Worm (Caenorhabditis elegans) whole organism, L1 larva: ENCODE data around the gene rpl-36.
A peak's percentile ranks its signal among the peaks of the same experiment; 100 is the strongest.

Experiments used
- C04F5.9 ChIP-seq: sonication (generic microtip); optimal IDR thresholded peaks from 2 replicates; lab custom pipeline; 2016; ENCODE audit warnings: missing genetic modification characterization, missing compliant biosample characterization
- C34B4.2 ChIP-seq: sonication (generic microtip); optimal IDR thresholded peaks from 2 replicates; lab custom pipeline; 2017; ENCODE audit warnings: mild to moderate bottlenecking, missing genetic modification characterization, missing compliant biosample characterization
- F16B12.6 ChIP-seq: fragments of 150-350 bp; optimal IDR thresholded peaks from 2 replicates; lab custom pipeline; 2014; ENCODE audit warnings: missing biosample characterization, missing genetic modification characterization
- Y116A8C.19 ChIP-seq: sonication (generic microtip); optimal IDR thresholded peaks from 2 replicates; lab custom pipeline; 2016; ENCODE audit warnings: missing compliant biosample characterization, missing genetic modification characterization, borderline replicate concordance
- aha-1 ChIP-seq: fragments of 150-350 bp; optimal IDR thresholded peaks from 2 replicates; lab custom pipeline; 2014; ENCODE audit warnings: missing biosample characterization, missing genetic modification characterization
- alr-1 ChIP-seq: fragments of 200-800 bp; sonication (Bioruptor generic); optimal IDR thresholded peaks from 2 replicates; lab custom pipeline; 2018; ENCODE audit warnings: borderline replicate concordance, mild to moderate bottlenecking, missing genetic modification characterization, missing compliant biosample characterization
- aly-2 ChIP-seq: fragments of 150-350 bp; optimal IDR thresholded peaks from 2 replicates; lab custom pipeline; 2014; ENCODE audit warnings: missing biosample characterization, missing genetic modification characterization
- blmp-1 ChIP-seq: fragments of 150-350 bp; optimal IDR thresholded peaks from 2 replicates; lab custom pipeline; 2014; ENCODE audit warnings: missing biosample characterization, missing genetic modification characterization
- ceh-8 ChIP-seq: fragments of 200-800 bp; sonication (Bioruptor generic); optimal IDR thresholded peaks from 2 replicates; lab custom pipeline; 2018; ENCODE audit warnings: mild to moderate bottlenecking, missing genetic modification characterization, moderate library complexity, missing compliant biosample characterization
- ceh-82 ChIP-seq, 3 experiments: fragments of 150-350 bp in 1 of 3; sonication (generic microtip) in 2 of 3; optimal IDR thresholded peaks; 2 replicates each; lab custom pipeline; 2014 to 2017; ENCODE audit warnings: missing biosample characterization in 3 of 3, missing genetic modification characterization in 3 of 3
- ceh-88 ChIP-seq: fragments of 200-800 bp; sonication (Bioruptor generic); IDR thresholded peaks from 2 replicates; pipeline ENCODE4 v1.3.6; 2022; ENCODE audit warnings: missing genetic modification characterization, missing compliant biosample characterization
- ces-1 ChIP-seq: fragments of 150-350 bp; optimal IDR thresholded peaks from 2 replicates; lab custom pipeline; 2014; ENCODE audit warnings: missing biosample characterization, missing genetic modification reagents, missing genetic modification characterization
- dsc-1 ChIP-seq: sonication (generic microtip); optimal IDR thresholded peaks from 2 replicates; lab custom pipeline; 2016; ENCODE audit warnings: mild to moderate bottlenecking, missing genetic modification characterization, missing compliant biosample characterization
- efl-1 ChIP-seq, 4 experiments: fragments of 150-350 bp; optimal IDR thresholded peaks in 3 of 4; peaks in 1 of 4; 1 replicate in 1 of 4; 2 replicates in 3 of 4; lab custom pipeline; 2014; ENCODE audit warnings: missing biosample characterization in 2 of 4, missing genetic modification characterization in 2 of 4, missing genetic modification reagents in 2 of 4
- efl-3 ChIP-seq: fragments of 200-800 bp; sonication (Bioruptor generic); optimal IDR thresholded peaks from 2 replicates; lab custom pipeline; 2018; ENCODE audit warnings: mild to moderate bottlenecking, missing genetic modification characterization, missing compliant biosample characterization
- elt-2 ChIP-seq: sonication (generic microtip); optimal IDR thresholded peaks from 2 replicates; lab custom pipeline; 2016; ENCODE audit warnings: missing genetic modification characterization, mild to moderate bottlenecking, inconsistent platforms, missing compliant biosample characterization, missing genetic modification reagents
- elt-3 ChIP-seq, 6 experiments: fragments of 150-350 bp in 1 of 6; sonication (generic microtip); optimal IDR thresholded peaks; 2 replicates each; lab custom pipeline; 2017 to 2018; ENCODE audit warnings: missing biosample characterization in 6 of 6, missing genetic modification characterization in 6 of 6, inconsistent platforms in 1 of 6
- fkh-10 ChIP-seq: sonication (generic microtip); optimal IDR thresholded peaks from 2 replicates; lab custom pipeline; 2017; ENCODE audit warnings: missing biosample characterization, missing genetic modification reagents, missing genetic modification characterization
- fkh-8 ChIP-seq: sonication (generic microtip); optimal IDR thresholded peaks from 2 replicates; lab custom pipeline; 2016; ENCODE audit warnings: mild to moderate bottlenecking, missing genetic modification characterization, missing compliant biosample characterization
- fos-1 ChIP-seq: fragments of 150-350 bp; optimal IDR thresholded peaks from 2 replicates; lab custom pipeline; 2014; ENCODE audit warnings: missing biosample characterization, missing genetic modification characterization
- grh-1 ChIP-seq: fragments of 200-800 bp; sonication (Bioruptor generic); IDR thresholded peaks from 2 replicates; pipeline ENCODE4 v1.3.6; 2022; ENCODE audit warnings: missing genetic modification reagents, missing genetic modification characterization, missing compliant biosample characterization
- hpl-2 ChIP-seq: fragments of 150-350 bp; optimal IDR thresholded peaks from 2 replicates; lab custom pipeline; 2014; ENCODE audit warnings: missing biosample characterization, missing genetic modification reagents, missing genetic modification characterization
- irx-1 ChIP-seq: sonication (generic microtip); optimal IDR thresholded peaks from 2 replicates; lab custom pipeline; 2016; ENCODE audit warnings: missing genetic modification characterization, missing compliant biosample characterization
- jun-1 ChIP-seq: fragments of 150-350 bp; optimal IDR thresholded peaks from 2 replicates; lab custom pipeline; 2014; ENCODE audit warnings: missing biosample characterization, missing genetic modification reagents, missing genetic modification characterization
- lin-13 ChIP-seq: fragments of 150-350 bp; optimal IDR thresholded peaks from 2 replicates; lab custom pipeline; 2014; ENCODE audit warnings: missing biosample characterization, missing genetic modification reagents, missing genetic modification characterization
- lin-39 ChIP-seq: fragments of 150-350 bp; optimal IDR thresholded peaks from 2 replicates; lab custom pipeline; 2014; ENCODE audit warnings: missing biosample characterization, missing genetic modification reagents, missing genetic modification characterization
- lir-3 ChIP-seq: sonication (generic microtip); optimal IDR thresholded peaks from 2 replicates; lab custom pipeline; 2016; ENCODE audit warnings: mild to moderate bottlenecking, missing genetic modification characterization, moderate library complexity, missing compliant biosample characterization; ENCODE audit not compliant: poor library complexity
- lsy-2 ChIP-seq, 2 experiments: fragments of 150-350 bp; optimal IDR thresholded peaks; 2 replicates each; lab custom pipeline; 2014; ENCODE audit warnings: missing biosample characterization in 2 of 2, missing genetic modification characterization in 2 of 2
- mab-9 ChIP-seq: fragments of 200-800 bp; sonication (Bioruptor generic); IDR thresholded peaks from 2 replicates; pipeline ENCODE4 v1.3.6; 2022; ENCODE audit warnings: missing genetic modification reagents, missing genetic modification characterization, missing compliant biosample characterization
- mef-2 ChIP-seq: fragments of 150-350 bp; optimal IDR thresholded peaks from 2 replicates; lab custom pipeline; 2014; ENCODE audit warnings: missing biosample characterization, missing genetic modification characterization
- mep-1 ChIP-seq: fragments of 150-350 bp; optimal IDR thresholded peaks from 2 replicates; lab custom pipeline; 2014; ENCODE audit warnings: missing biosample characterization, missing genetic modification characterization
- nhr-11 ChIP-seq: fragments of 150-350 bp; optimal IDR thresholded peaks from 2 replicates; lab custom pipeline; 2014; ENCODE audit warnings: missing biosample characterization, missing genetic modification characterization
- nhr-12 ChIP-seq: sonication (generic microtip); optimal IDR thresholded peaks from 2 replicates; lab custom pipeline; 2017; ENCODE audit warnings: missing biosample characterization, missing genetic modification characterization
- nhr-20 ChIP-seq: sonication (generic microtip); optimal IDR thresholded peaks from 2 replicates; lab custom pipeline; 2016; ENCODE audit warnings: mild to moderate bottlenecking, missing genetic modification characterization, missing compliant biosample characterization
- nhr-237 ChIP-seq: fragments of 150-350 bp; optimal IDR thresholded peaks from 2 replicates; lab custom pipeline; 2014; ENCODE audit warnings: missing biosample characterization, missing genetic modification characterization
- nhr-47 ChIP-seq: sonication (generic microtip); optimal IDR thresholded peaks from 2 replicates; lab custom pipeline; 2016; ENCODE audit warnings: mild to moderate bottlenecking, missing genetic modification characterization, moderate library complexity, missing compliant biosample characterization
- nhr-71 ChIP-seq: sonication (generic microtip); optimal IDR thresholded peaks from 2 replicates; lab custom pipeline; 2016; ENCODE audit warnings: mild to moderate bottlenecking, missing genetic modification characterization, moderate library complexity, missing compliant biosample characterization
- nhr-76 ChIP-seq: sonication (generic microtip); optimal IDR thresholded peaks from 2 replicates; lab custom pipeline; 2017; ENCODE audit warnings: missing biosample characterization, missing genetic modification characterization
- nhr-77 ChIP-seq: fragments of 150-350 bp; optimal IDR thresholded peaks from 2 replicates; lab custom pipeline; 2014; ENCODE audit warnings: missing biosample characterization, missing genetic modification characterization
- nhr-90 ChIP-seq: sonication (generic microtip); optimal IDR thresholded peaks from 2 replicates; lab custom pipeline; 2016; ENCODE audit warnings: mild to moderate bottlenecking, missing genetic modification characterization, missing compliant biosample characterization; ENCODE audit not compliant: poor library complexity
- pqm-1 ChIP-seq: sonication (generic microtip); optimal IDR thresholded peaks from 3 replicates; lab custom pipeline; 2017; ENCODE audit warnings: missing biosample characterization, missing genetic modification characterization
- rnt-1 ChIP-seq: sonication (generic microtip); optimal IDR thresholded peaks from 2 replicates; lab custom pipeline; 2016; ENCODE audit warnings: mild to moderate bottlenecking, missing genetic modification characterization, moderate library complexity, missing compliant biosample characterization
- snu-23 ChIP-seq: sonication (generic microtip); optimal IDR thresholded peaks from 2 replicates; lab custom pipeline; 2016; ENCODE audit warnings: missing genetic modification characterization, missing compliant biosample characterization
- sox-4 ChIP-seq: sonication (generic microtip); optimal IDR thresholded peaks from 2 replicates; lab custom pipeline; 2016; ENCODE audit warnings: missing genetic modification characterization, missing compliant biosample characterization
- sptf-1 ChIP-seq: fragments of 150-350 bp; optimal IDR thresholded peaks from 2 replicates; lab custom pipeline; 2014; ENCODE audit warnings: missing biosample characterization, missing genetic modification characterization
- sup-37 ChIP-seq: fragments of 200-800 bp; sonication (Bioruptor generic); optimal IDR thresholded peaks from 2 replicates; lab custom pipeline; 2018; ENCODE audit warnings: mild to moderate bottlenecking, missing genetic modification characterization, missing compliant biosample characterization
- swsn-7 ChIP-seq: sonication (generic microtip); optimal IDR thresholded peaks from 2 replicates; lab custom pipeline; 2016; ENCODE audit warnings: missing genetic modification characterization, missing compliant biosample characterization
- tbx-2 ChIP-seq: sonication (generic microtip); optimal IDR thresholded peaks from 2 replicates; lab custom pipeline; 2016; ENCODE audit warnings: missing genetic modification characterization, missing compliant biosample characterization
- unc-30 ChIP-seq: sonication (generic microtip); optimal IDR thresholded peaks from 2 replicates; lab custom pipeline; 2017; ENCODE audit warnings: missing biosample characterization, missing genetic modification characterization
- unc-62 ChIP-seq: fragments of 150-350 bp; optimal IDR thresholded peaks from 2 replicates; lab custom pipeline; 2014; ENCODE audit warnings: missing biosample characterization, missing genetic modification reagents, missing genetic modification characterization
- zag-1 ChIP-seq: fragments of 150-350 bp; optimal IDR thresholded peaks from 2 replicates; lab custom pipeline; 2014; ENCODE audit warnings: missing biosample characterization, missing genetic modification characterization
- ztf-4 ChIP-seq: fragments of 150-350 bp; optimal IDR thresholded peaks from 2 replicates; lab custom pipeline; 2014; ENCODE audit warnings: missing biosample characterization, missing genetic modification characterization

The rpl-36 gene

ce11 chrIII:7155631-7156030 is 24.4 kb upstream of the rpl-36 start (continued):
- peak; percentile 51 for TF ChIP-seq pqm-1 (tag; lab: Kevin White, UChicago)
- no peak for TF ChIP-seq unc-62 (GFP tag; lab: Kevin White, UChicago)
- peak; percentile 94 for TF ChIP-seq swsn-7 (tag; lab: Kevin White, UChicago)
- TF ChIP-seq C34B4.2 (tag; lab: Kevin White, UChicago) = no peak
- peak; percentile 94 for TF ChIP-seq mep-1 (tag; lab: Kevin White, UChicago)
- TF ChIP-seq dsc-1 = peak; percentile 86
- TF ChIP-seq jun-1 = peak; percentile 88
- TF ChIP-seq mef-2 (tag; lab: Kevin White, UChicago) = no peak
- peak; percentile 95 for TF ChIP-seq nhr-20 (tag; lab: Kevin White, UChicago)
- peak in 3 of 6 experiments; percentile 16 to 85 (median 49) for TF ChIP-seq elt-3 (tag; optimal IDR thresholded peaks at IDR 0.05; lab: Kevin White, UChicago)
- TF ChIP-seq elt-2 = peak; percentile 80
- TF ChIP-seq nhr-77 = peak; percentile 86
- TF ChIP-seq snu-23 (GFP tag; lab: Kevin White, UChicago) = peak; percentile 97
- peak; percentile 82 for TF ChIP-seq mab-9
- TF ChIP-seq hpl-2 = peak; percentile 75
- TF ChIP-seq nhr-12 (tag; lab: Kevin White, UChicago) = no peak
- peak; percentile 99 for TF ChIP-seq nhr-71 (tag; lab: Kevin White, UChicago)
- peak; percentile 86 for TF ChIP-seq irx-1 (tag; lab: Kevin White, UChicago)
- peak; percentile 92 for TF ChIP-seq nhr-11 (tag; lab: Kevin White, UChicago)
- TF ChIP-seq fkh-10 (GFP tag; lab: Kevin White, UChicago) = peak; percentile 91
- TF ChIP-seq lin-13 (GFP tag; lab: Kevin White, UChicago) = peak; percentile 89
- peak; percentile 91 for TF ChIP-seq fos-1 (tag; lab: Kevin White, UChicago)
- peak; percentile 87 to 92 for TF ChIP-seq efl-1 (optimal IDR thresholded peaks at IDR 0.05; lab: Kevin White, UChicago)
- peak; percentile 61 to 97 for TF ChIP-seq efl-1 (GFP tag; optimal IDR thresholded peaks at IDR 0.05 in 1 of 2; lab: Kevin White, UChicago)
- TF ChIP-seq Y116A8C.19 = no peak
- TF ChIP-seq ceh-88 (GFP tag; lab: Robert Waterston, UW) = peak; percentile 68
- TF ChIP-seq grh-1 (GFP tag; lab: Robert Waterston, UW) = peak; percentile 77
- no peak for TF ChIP-seq ces-1 (GFP tag; lab: Kevin White, UChicago)
- TF ChIP-seq lir-3 = peak; percentile 75
- peak; percentile 82 for TF ChIP-seq ceh-8 (GFP tag; lab: Kevin White, UChicago)
- TF ChIP-seq C04F5.9 (tag; lab: Kevin White, UChicago) = peak; percentile 43
- no peak for TF ChIP-seq unc-30 (tag; lab: Kevin White, UChicago)
- peak; percentile 52 for TF ChIP-seq nhr-237
- peak; percentile 41 for TF ChIP-seq sup-37 (GFP tag; lab: Kevin White, UChicago)
- peak; percentile 95 for TF ChIP-seq nhr-47
- no peak for TF ChIP-seq sptf-1 (tag; lab: Kevin White, UChicago)
- TF ChIP-seq nhr-90 (tag; lab: Kevin White, UChicago) = peak; percentile 86
- TF ChIP-seq alr-1 (tag; lab: Kevin White, UChicago) = no peak
- peak; percentile 70 for TF ChIP-seq blmp-1 (tag; lab: Kevin White, UChicago)
- TF ChIP-seq fkh-8 (tag; lab: Kevin White, UChicago) = peak; percentile 98
- TF ChIP-seq sox-4 (tag; lab: Kevin White, UChicago) = peak; percentile 62
- TF ChIP-seq lsy-2 (tag; optimal IDR thresholded peaks at IDR 0.05; lab: Kevin White, UChicago) = peak; percentile 92 to 94
- peak; percentile 79 for TF ChIP-seq zag-1 (tag; lab: Kevin White, UChicago)
- TF ChIP-seq F16B12.6 (tag; lab: Kevin White, UChicago) = no peak
- TF ChIP-seq ceh-82 (tag; optimal IDR thresholded peaks at IDR 0.05; lab: Kevin White, UChicago) = peak; percentile 79 to 92 (median 89)
- TF ChIP-seq tbx-2 = peak; percentile 96
- TF ChIP-seq lin-39 = peak; percentile 72
- peak; percentile 69 for TF ChIP-seq aly-2 (tag; lab: Kevin White, UChicago)
- TF ChIP-seq efl-3 (GFP tag; lab: Kevin White, UChicago) = no peak
- no peak for TF ChIP-seq nhr-76 (tag; lab: Kevin White, UChicago)
- peak; percentile 94 for TF ChIP-seq ztf-4 (tag; lab: Kevin White, UChicago)
- peak; percentile 90 for TF ChIP-seq rnt-1 (tag; lab: Kevin White, UChicago)
- peak; percentile 34 for TF ChIP-seq aha-1 (tag; lab: Kevin White, UChicago)
